Worm (Caenorhabditis elegans) whole organism, early embryonic: ENCODE results near the gene dmd-3.

ENCODE experiments used
- F13C5.2 ChIP-seq: sonication (generic microtip); optimal IDR thresholded peaks from 2 replicates; lab custom pipeline; 2017; ENCODE audit warnings: mild to moderate bottlenecking, missing genetic modification characterization, inconsistent platforms, missing compliant biosample characterization
- ama-1 ChIP-seq: fragments of 150-350 bp; optimal IDR thresholded peaks from 2 replicates; lab custom pipeline; 2014
- ceh-36 ChIP-seq: sonication (generic microtip); optimal IDR thresholded peaks from 2 replicates; lab custom pipeline; 2016; ENCODE audit warnings: missing genetic modification characterization, inconsistent platforms, missing compliant biosample characterization
- flt-1 ChIP-seq: fragments of 200-800 bp; sonication (Bioruptor generic); IDR thresholded peaks from 2 replicates; pipeline ENCODE4 v1.3.6; 2022; ENCODE audit warnings: missing genetic modification characterization, missing compliant biosample characterization

ce11 chrV:19611675-19612345 is 43.2 kb downstream of the dmd-3 start:
- no peak for TF ChIP-seq ama-1 (lab: Kevin White, UChicago)
- TF ChIP-seq ceh-36 (tag; lab: Kevin White, UChicago) = no peak
- no peak for TF ChIP-seq F13C5.2
- TF ChIP-seq flt-1 (GFP tag; lab: Robert Waterston, UW) = no peak
